Worm (Caenorhabditis elegans): ENCODE data around the gene Y49F6A.12.

Gene Y49F6A.12

ce11 chrII:3576742-3577141 is 18.7 kb upstream of the Y49F6A.12 start, which contains the start of gene clec-132:
clec-132 (plus strand) TSS chrII:3577042.
- TF ChIP-seq dmd-4 (tag; optimal IDR thresholded peaks at IDR 0.05): no peak
- no peak for TF ChIP-seq C34F6.9 (tag; optimal IDR thresholded peaks at IDR 0.05)
- TF ChIP-seq sma-9 (GFP tag; optimal IDR thresholded peaks at IDR 0.05): no peak
- no peak for TF ChIP-seq sma-9 (tag; optimal IDR thresholded peaks at IDR 0.05)
- no peak for TF ChIP-seq nhr-23 (tag; optimal IDR thresholded peaks at IDR 0.05)
- no peak for TF ChIP-seq lin-11 (tag; optimal IDR thresholded peaks at IDR 0.05)
- TF ChIP-seq gmeb-1 (tag; optimal IDR thresholded peaks at IDR 0.05): no peak
- no peak for TF ChIP-seq skn-1 (tag; optimal IDR thresholded peaks at IDR 0.05)
- TF ChIP-seq sma-3 (GFP tag; optimal IDR thresholded peaks at IDR 0.05): no peak

DNA sequence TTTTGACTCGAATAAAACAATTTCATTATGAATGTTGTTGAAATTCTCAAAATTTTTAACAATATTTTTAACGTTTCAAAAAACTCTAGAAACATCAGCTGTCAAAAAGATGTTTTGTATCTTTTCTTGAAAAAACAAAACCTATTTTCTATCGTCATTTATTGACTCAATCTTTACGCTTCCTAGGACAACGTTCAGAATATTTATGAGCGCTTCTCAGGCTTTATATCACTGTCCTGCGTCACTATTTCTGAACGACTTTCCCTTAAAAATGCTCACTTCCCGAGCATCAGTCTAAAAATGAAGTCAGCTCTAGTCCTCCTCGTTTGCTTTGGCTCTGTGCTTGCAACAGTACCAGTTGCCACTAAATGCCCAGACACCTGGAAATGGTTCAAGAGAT is 17.3 kb upstream of the Y49F6A.12 start, which contains the start of gene clec-133:
Gene clec-133, plus strand, starts transcription at position 301 of the 400 bp plus-strand sequence.
- TF ChIP-seq C34F6.9 (tag; optimal IDR thresholded peaks at IDR 0.05) (no peak), nhr-12 (tag; optimal IDR thresholded peaks at IDR 0.05) (no peak), unc-62 (GFP tag; optimal IDR thresholded peaks at IDR 0.05) (no peak), unc-55 (GFP tag; optimal IDR thresholded peaks at IDR 0.05) (no peak), aly-2 (tag; optimal IDR thresholded peaks at IDR 0.05) (no peak), sma-9 (GFP tag; optimal IDR thresholded peaks at IDR 0.05) (no peak), sma-9 (tag; optimal IDR thresholded peaks at IDR 0.05) (no peak), lin-13 (GFP tag; optimal IDR thresholded peaks at IDR 0.05) (no peak), lin-11 (tag; optimal IDR thresholded peaks at IDR 0.05) (no peak), nhr-11 (tag; optimal IDR thresholded peaks at IDR 0.05) (no peak), nhr-129 (tag; optimal IDR thresholded peaks at IDR 0.05) (no peak), ceh-82 (tag; optimal IDR thresholded peaks at IDR 0.05) (no peak), nhr-237 (tag; optimal IDR thresholded peaks at IDR 0.05) (no peak), ztf-1 (GFP tag; conservative IDR thresholded peaks at IDR 0.05) (no peak), nhr-77 (tag; optimal IDR thresholded peaks at IDR 0.05) (no peak), ztf-11 (tag; optimal IDR thresholded peaks at IDR 0.05) (no peak), sma-3 (GFP tag; optimal IDR thresholded peaks at IDR 0.05) (no peak)

ce11 chrII:3579767-3580166 is 15.7 kb upstream of the Y49F6A.12 start, which contains the start of gene clec-134:
clec-134 (plus strand) TSS chrII:3580067.
- TF ChIP-seq ztf-11 (tag; optimal IDR thresholded peaks at IDR 0.05) (no peak), peb-1 (tag; optimal IDR thresholded peaks at IDR 0.05) (no peak), unc-39 (tag; optimal IDR thresholded peaks at IDR 0.05) (no peak), nhr-237 (tag; optimal IDR thresholded peaks at IDR 0.05) (no peak), nhr-129 (tag; optimal IDR thresholded peaks at IDR 0.05) (no peak), egl-27 (tag; optimal IDR thresholded peaks at IDR 0.05) (no peak), gmeb-1 (tag; optimal IDR thresholded peaks at IDR 0.05) (no peak), R02D3.7 (tag; optimal IDR thresholded peaks at IDR 0.05) (no peak), lin-13 (GFP tag; optimal IDR thresholded peaks at IDR 0.05) (no peak), snpc-4 (tag; optimal IDR thresholded peaks at IDR 0.05) (no peak), nhr-11 (tag; optimal IDR thresholded peaks at IDR 0.05) (no peak), ztf-4 (tag; optimal IDR thresholded peaks at IDR 0.05) (no peak), unc-62 (GFP tag; optimal IDR thresholded peaks at IDR 0.05) (no peak), mab-5 (tag; optimal IDR thresholded peaks at IDR 0.05) (no peak), lin-11 (tag; optimal IDR thresholded peaks at IDR 0.05) (no peak), sma-9 (GFP tag; optimal IDR thresholded peaks at IDR 0.05) (no peak), sma-9 (tag; optimal IDR thresholded peaks at IDR 0.05) (no peak), elt-3 (tag; optimal IDR thresholded peaks at IDR 0.05) (no peak)

- TF ChIP-seq sem-4 (tag; optimal IDR thresholded peaks at IDR 0.05) (no peak), ztf-11 (tag; optimal IDR thresholded peaks at IDR 0.05) (no peak), dmd-4 (tag; optimal IDR thresholded peaks at IDR 0.05) (no peak), snpc-4 (tag; optimal IDR thresholded peaks at IDR 0.05) (no peak), ceh-16 (tag; optimal IDR thresholded peaks at IDR 0.05) (no peak), sma-9 (GFP tag; optimal IDR thresholded peaks at IDR 0.05) (no peak), sma-9 (tag; optimal IDR thresholded peaks at IDR 0.05) (no peak), F13H6.1 (tag; optimal IDR thresholded peaks at IDR 0.05) (no peak), C34F6.9 (tag; optimal IDR thresholded peaks at IDR 0.05) (no peak), fos-1 (tag; optimal IDR thresholded peaks at IDR 0.05) (no peak)
Observed at ce11 chrII:3581752-3582151, 13.7 kb upstream of the Y49F6A.12 start, which contains the start of gene srh-59. srh-59 (plus strand) TSS chrII:3582052.

DNA sequence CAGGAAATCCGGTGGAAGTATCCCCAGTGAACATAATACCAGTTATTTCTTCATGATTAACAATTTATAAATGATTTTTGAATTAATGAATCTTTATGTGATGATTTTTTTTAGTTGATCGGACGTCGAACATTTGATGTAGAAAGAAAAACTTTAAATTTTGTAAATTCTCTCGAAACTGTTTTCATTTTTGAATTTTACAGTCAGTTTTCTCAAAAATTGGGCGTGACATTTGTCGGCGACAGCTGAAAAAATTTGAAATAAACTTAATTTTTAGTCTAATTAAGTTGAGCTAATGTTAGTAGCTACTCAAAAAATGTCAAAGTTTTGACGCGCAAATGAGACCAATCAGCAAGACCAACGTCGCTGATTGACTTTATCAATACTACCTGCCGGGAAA is 12.0 kb upstream of the Y49F6A.12 start, which contains the start of gene srh-60:
Gene srh-60, plus strand, starts transcription at position 301 of the 400 bp plus-strand sequence.
- TF ChIP-seq nhr-237 (tag; optimal IDR thresholded peaks at IDR 0.05) (no peak), lin-39 (tag; optimal IDR thresholded peaks at IDR 0.05) (no peak), ztf-1 (GFP tag; conservative IDR thresholded peaks at IDR 0.05) (no peak), egl-27 (tag; optimal IDR thresholded peaks at IDR 0.05) (no peak), Y55F3AM.14 (GFP tag; optimal IDR thresholded peaks at IDR 0.05) (no peak)
